Worm (Caenorhabditis elegans) whole organism, early embryonic: ENCODE data around the gene tomm-20.
"Not testable (repeated sequence)": the region's sequence is repeated elsewhere in the genome, so short reads cannot be mapped to it uniquely, and the experiment has no call there.

Experiments used
- B0310.2 ChIP-seq: sonication (generic microtip); optimal IDR thresholded peaks from 2 replicates; lab custom pipeline; 2016; ENCODE audit warnings: mild to moderate bottlenecking, missing genetic modification characterization, missing compliant biosample characterization
- F13C5.2 ChIP-seq: sonication (generic microtip); optimal IDR thresholded peaks from 2 replicates; lab custom pipeline; 2017; ENCODE audit warnings: mild to moderate bottlenecking, missing genetic modification characterization, inconsistent platforms, missing compliant biosample characterization
- aly-1 ChIP-seq: sonication (generic microtip); optimal IDR thresholded peaks from 2 replicates; lab custom pipeline; 2016; ENCODE audit warnings: missing genetic modification characterization, missing compliant biosample characterization
- ama-1 ChIP-seq: fragments of 150-350 bp; optimal IDR thresholded peaks from 2 replicates; lab custom pipeline; 2014
- ceh-13 ChIP-seq: fragments of 200-800 bp; sonication (Bioruptor generic); optimal IDR thresholded peaks from 2 replicates; lab custom pipeline; 2018; ENCODE audit warnings: mild to moderate bottlenecking, missing genetic modification characterization, missing compliant biosample characterization
- ceh-36 ChIP-seq: sonication (generic microtip); optimal IDR thresholded peaks from 2 replicates; lab custom pipeline; 2016; ENCODE audit warnings: missing genetic modification characterization, inconsistent platforms, missing compliant biosample characterization
- ets-7 ChIP-seq: sonication (generic microtip); optimal IDR thresholded peaks from 2 replicates; lab custom pipeline; 2016; ENCODE audit warnings: missing genotype, missing genetic modification characterization, missing compliant biosample characterization
- flt-1 ChIP-seq: fragments of 200-800 bp; sonication (Bioruptor generic); IDR thresholded peaks from 2 replicates; pipeline ENCODE4 v1.3.6; 2022; ENCODE audit warnings: missing genetic modification characterization, missing compliant biosample characterization
- hmbx-1 ChIP-seq: sonication (generic microtip); optimal IDR thresholded peaks from 2 replicates; lab custom pipeline; 2016; ENCODE audit warnings: mild to moderate bottlenecking, missing genetic modification characterization, missing compliant biosample characterization
- hmg-4 ChIP-seq: fragments of 200-800 bp; sonication (Bioruptor generic); optimal IDR thresholded peaks from 2 replicates; lab custom pipeline; 2018; ENCODE audit warnings: mild to moderate bottlenecking, missing genetic modification characterization, missing compliant biosample characterization
- hnd-1 ChIP-seq: sonication (generic microtip); optimal IDR thresholded peaks from 2 replicates; lab custom pipeline; 2016; ENCODE audit warnings: missing genetic modification characterization, missing compliant biosample characterization
- pes-1 ChIP-seq: fragments of 200-800 bp; sonication (Bioruptor generic); IDR thresholded peaks from 2 replicates; pipeline ENCODE4 v1.3.6; 2022; ENCODE audit warnings: missing genetic modification reagents, missing genetic modification characterization, missing compliant biosample characterization
- scrt-1 ChIP-seq: fragments of 200-800 bp; sonication (Bioruptor generic); IDR thresholded peaks from 2 replicates; pipeline ENCODE4 v1.3.6; 2022; ENCODE audit warnings: missing genetic modification characterization, missing compliant biosample characterization
- sea-1 ChIP-seq: fragments of 200-800 bp; sonication (Bioruptor generic); conservative IDR thresholded peaks from 2 replicates; pipeline ENCODE4 v1.3.6; 2022; ENCODE audit warnings: missing genetic modification characterization, missing compliant biosample characterization
- tbx-11 ChIP-seq: fragments of 200-800 bp; sonication (Bioruptor generic); IDR thresholded peaks from 2 replicates; pipeline ENCODE4 v1.3.6; 2022; ENCODE audit warnings: missing genetic modification characterization, missing compliant biosample characterization
- tbx-37 ChIP-seq: fragments of 200-800 bp; sonication (Bioruptor generic); conservative IDR thresholded peaks from 2 replicates; pipeline ENCODE4 v1.3.6; 2022; ENCODE audit warnings: missing genetic modification reagents, missing genetic modification characterization, missing compliant biosample characterization
- tra-4 ChIP-seq: sonication (generic microtip); optimal IDR thresholded peaks from 2 replicates; lab custom pipeline; 2017; ENCODE audit warnings: missing genetic modification characterization, missing compliant biosample characterization

Gene tomm-20

DNA sequence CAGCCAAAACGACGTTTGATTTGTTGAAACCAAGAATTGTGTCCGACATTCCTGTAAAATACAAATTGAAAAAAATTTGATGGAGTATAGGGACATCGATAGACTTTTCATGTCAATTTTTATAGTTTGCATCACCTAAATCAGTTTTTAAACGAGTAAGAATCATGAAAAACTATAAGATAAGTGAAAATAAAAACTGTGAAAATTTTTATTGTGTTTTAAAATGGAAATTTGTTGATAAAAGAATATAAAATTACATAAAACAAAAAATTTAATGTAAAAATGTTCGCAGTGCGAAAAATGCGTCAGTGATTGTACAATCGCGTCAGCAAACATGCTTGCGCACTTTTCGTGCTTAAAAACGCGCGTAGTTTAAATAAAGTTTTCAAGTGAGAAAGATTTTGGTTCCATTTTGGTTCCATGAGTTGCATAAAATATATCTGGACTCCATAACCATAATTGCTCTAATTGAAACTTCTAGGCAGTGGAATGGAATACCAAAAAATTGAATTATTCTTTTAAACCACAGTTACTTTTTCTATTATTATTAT is at the start of gene tomm-20:
TSS of gene tomm-20 (minus strand) at position 51 of the 551 bp plus-strand sequence.
- TF ChIP-seq ama-1 (lab: Kevin White, UChicago) (no peak), aly-1 (tag; lab: Kevin White, UChicago) (no peak), ceh-36 (tag; lab: Kevin White, UChicago) (peak; percentile 36), sea-1 (GFP tag; lab: Robert Waterston, UW) (no peak), hnd-1 (tag; lab: Kevin White, UChicago) (peak; percentile 29), hmbx-1 (tag; lab: Kevin White, UChicago) (peak; percentile 2), tbx-37 (GFP tag; lab: Robert Waterston, UW) (peak; percentile 50; the same call in 1 of the 2 replicates), F13C5.2 (peak; percentile 91), scrt-1 (GFP tag; lab: Robert Waterston, UW) (peak; percentile 72), flt-1 (GFP tag; lab: Robert Waterston, UW) (peak; percentile 65; the same call in 1 of the 2 replicates), ets-7 (tag; lab: Kevin White, UChicago) (no peak), tbx-11 (GFP tag; lab: Robert Waterston, UW) (peak; percentile 76), B0310.2 (tag; lab: Kevin White, UChicago) (no peak), tra-4 (tag; lab: Kevin White, UChicago) (no peak), pes-1 (GFP tag; lab: Robert Waterston, UW) (peak; percentile 60; the same call in 1 of the 2 replicates), ceh-13 (GFP tag; lab: Kevin White, UChicago) (peak; percentile 2), hmg-4 (no peak)

DNA sequence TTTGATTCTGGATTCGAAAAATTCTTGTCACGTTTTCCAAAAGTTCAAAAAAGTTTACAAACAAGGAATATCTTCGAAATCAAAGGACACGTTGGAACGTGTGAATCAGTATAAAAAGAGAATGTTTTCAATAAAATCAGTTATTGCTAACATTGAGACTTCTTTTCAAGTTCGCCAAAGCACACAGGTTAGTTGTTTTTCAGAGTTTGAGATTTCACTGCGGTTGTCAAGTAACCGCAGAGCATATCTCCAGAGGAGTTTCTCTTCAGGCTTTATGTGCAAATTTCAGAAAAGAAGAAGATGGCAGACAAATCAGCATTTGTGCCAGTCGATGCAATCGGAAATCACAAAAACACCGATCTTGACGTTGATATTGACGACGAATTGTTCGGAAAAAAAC is 42.9 kb upstream of the tomm-20 start, which contains the start of gene K01D12.15:
TSS of gene K01D12.15 (plus strand) at position 301 of the 400 bp plus-strand sequence.
- no peak for TF ChIP-seq tra-4 (tag; lab: Kevin White, UChicago)
- no peak for TF ChIP-seq hmg-4
- TF ChIP-seq aly-1 (tag; lab: Kevin White, UChicago), result no peak
- no peak for TF ChIP-seq ceh-13 (GFP tag; lab: Kevin White, UChicago)
- TF ChIP-seq ets-7 (tag; lab: Kevin White, UChicago), result no peak
- TF ChIP-seq hmbx-1 (tag; lab: Kevin White, UChicago), result no peak
- TF ChIP-seq ceh-36 (tag; lab: Kevin White, UChicago), result no peak

DNA sequence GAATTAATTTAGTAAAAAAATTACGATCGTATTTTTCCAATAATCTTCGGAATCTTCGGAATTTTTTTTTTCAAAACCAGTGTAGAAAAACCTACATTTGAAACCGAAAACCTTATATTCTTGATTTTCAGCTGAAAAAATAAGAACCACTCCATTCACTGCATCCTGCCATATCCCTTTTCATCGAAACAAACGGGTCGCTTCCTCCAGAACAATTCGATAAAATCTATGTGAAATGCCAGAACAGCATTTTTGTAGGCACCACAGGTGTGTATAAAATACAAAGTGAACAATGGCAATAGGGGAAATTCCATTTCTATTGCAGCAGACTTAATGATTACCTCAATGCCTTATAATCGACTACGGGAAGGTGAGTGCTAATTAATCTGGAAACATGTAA is 34.0 kb upstream of the tomm-20 start, which contains the start of gene K01D12.1:
TSS of gene K01D12.1 (plus strand) at position 301 of the 400 bp plus-strand sequence.
- TF ChIP-seq F13C5.2 (no peak), ama-1 (lab: Kevin White, UChicago) (no peak), hmg-4 (no peak), flt-1 (GFP tag; lab: Robert Waterston, UW) (no peak), scrt-1 (GFP tag; lab: Robert Waterston, UW) (no peak), ets-7 (tag; lab: Kevin White, UChicago) (no peak)

DNA sequence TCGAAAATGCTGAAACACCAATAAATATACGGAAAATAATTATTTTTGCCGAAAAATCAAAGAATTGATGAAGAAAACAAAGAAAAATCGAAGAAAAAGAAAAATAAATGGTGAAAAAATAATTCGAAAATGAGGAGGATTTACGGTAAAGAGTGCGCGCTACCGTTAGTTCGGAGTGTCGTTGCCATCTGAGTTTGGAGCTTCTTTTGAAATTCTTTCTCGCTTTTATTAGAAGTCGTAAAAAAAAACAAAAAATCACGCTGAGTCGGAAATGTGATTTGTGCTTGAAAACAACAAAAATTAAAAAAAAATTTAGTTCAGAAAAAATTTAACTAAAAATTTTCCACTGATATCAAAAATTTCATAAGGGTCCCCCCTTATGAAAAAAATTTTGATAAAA is 31.0 kb upstream of the tomm-20 start, which contains the start of gene F23H12.10:
TSS of gene F23H12.10 (minus strand) at position 12 of the 400 bp plus-strand sequence.
- TF ChIP-seq ama-1 (lab: Kevin White, UChicago); B0310.2 (tag; lab: Kevin White, UChicago); flt-1 (GFP tag; lab: Robert Waterston, UW): not testable (repeated sequence)

DNA sequence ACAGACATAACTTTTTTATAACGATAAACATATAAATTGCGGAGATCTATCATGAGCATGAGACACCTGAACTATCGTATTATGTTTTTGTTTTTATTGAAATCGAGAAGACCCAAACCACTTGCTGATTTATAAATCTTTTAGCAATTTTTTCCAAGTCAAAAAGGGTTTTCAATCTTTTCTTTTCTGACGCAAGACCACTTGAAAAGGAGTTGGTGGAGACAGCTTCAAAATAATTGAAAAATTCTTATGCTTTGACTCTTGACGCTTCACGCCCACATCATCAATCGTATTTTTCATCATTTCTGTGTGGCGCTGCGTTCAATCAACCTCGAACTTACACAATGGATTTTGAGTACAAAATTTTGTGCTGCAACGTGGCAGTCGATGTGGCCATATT is 28.1 kb upstream of the tomm-20 start, which contains the start of gene F23H12.7:
TSS of gene F23H12.7 (plus strand) at position 301 of the 400 bp plus-strand sequence.
- TF ChIP-seq tbx-37 (GFP tag; lab: Robert Waterston, UW) (no peak), B0310.2 (tag; lab: Kevin White, UChicago) (no peak), F13C5.2 (no peak), tra-4 (tag; lab: Kevin White, UChicago) (no peak), ceh-13 (GFP tag; lab: Kevin White, UChicago) (no peak), scrt-1 (GFP tag; lab: Robert Waterston, UW) (no peak), pes-1 (GFP tag; lab: Robert Waterston, UW) (no peak), hnd-1 (tag; lab: Kevin White, UChicago) (no peak), aly-1 (tag; lab: Kevin White, UChicago) (no peak), flt-1 (GFP tag; lab: Robert Waterston, UW) (no peak), ceh-36 (tag; lab: Kevin White, UChicago) (no peak), ama-1 (lab: Kevin White, UChicago) (no peak), sea-1 (GFP tag; lab: Robert Waterston, UW) (no peak), tbx-11 (GFP tag; lab: Robert Waterston, UW) (no peak), hmg-4 (no peak)

DNA sequence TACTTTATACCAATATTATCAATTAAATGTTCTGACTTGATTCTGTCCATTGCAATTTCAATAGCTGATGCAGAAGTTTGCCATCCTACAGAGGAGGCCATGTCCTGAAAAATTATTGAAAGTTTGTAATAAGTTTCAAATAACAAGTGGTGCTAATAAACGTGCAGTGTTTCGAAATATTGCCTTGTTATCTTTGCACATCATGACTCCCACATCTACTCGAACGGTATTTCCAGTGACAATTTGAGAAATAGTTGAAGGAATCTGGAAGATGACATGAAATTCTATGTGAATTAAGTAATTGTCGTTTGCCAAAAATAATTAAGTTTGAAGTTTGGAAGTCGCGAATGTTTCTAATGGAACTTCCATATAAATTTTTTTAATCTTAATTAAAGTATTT is 26.2 kb upstream of the tomm-20 start, which contains the start of gene gcy-13:
TSS of gene gcy-13 (minus strand) at position 101 of the 400 bp plus-strand sequence.
- TF ChIP-seq flt-1 (GFP tag; lab: Robert Waterston, UW), result no peak
- no peak for TF ChIP-seq ama-1 (lab: Kevin White, UChicago)

DNA sequence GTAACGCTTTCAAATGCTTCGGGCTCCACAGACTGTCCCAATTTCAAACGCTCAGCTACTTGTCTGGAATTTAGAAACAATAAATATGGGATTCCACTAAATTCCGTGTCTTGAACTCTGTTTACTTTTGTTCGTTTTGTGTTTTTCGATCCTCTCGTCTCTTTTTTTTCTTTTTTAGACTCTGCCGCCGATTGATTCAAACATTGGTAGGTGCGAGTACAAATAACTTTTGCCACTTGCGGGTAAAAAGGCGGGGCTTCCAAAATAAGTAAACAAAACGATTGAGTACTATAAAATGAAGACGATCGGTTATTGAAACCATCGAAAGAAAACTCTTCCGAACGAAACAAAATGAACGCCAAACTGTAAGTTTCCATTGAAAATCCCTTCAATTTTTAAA is 21.8 kb upstream of the tomm-20 start, which contains the start of gene fipr-2:
TSS of gene fipr-2 (plus strand) at position 245 of the 400 bp plus-strand sequence.
- no peak for TF ChIP-seq hmg-4
- TF ChIP-seq aly-1 (tag; lab: Kevin White, UChicago), result no peak
- no peak for TF ChIP-seq tbx-11 (GFP tag; lab: Robert Waterston, UW)

DNA sequence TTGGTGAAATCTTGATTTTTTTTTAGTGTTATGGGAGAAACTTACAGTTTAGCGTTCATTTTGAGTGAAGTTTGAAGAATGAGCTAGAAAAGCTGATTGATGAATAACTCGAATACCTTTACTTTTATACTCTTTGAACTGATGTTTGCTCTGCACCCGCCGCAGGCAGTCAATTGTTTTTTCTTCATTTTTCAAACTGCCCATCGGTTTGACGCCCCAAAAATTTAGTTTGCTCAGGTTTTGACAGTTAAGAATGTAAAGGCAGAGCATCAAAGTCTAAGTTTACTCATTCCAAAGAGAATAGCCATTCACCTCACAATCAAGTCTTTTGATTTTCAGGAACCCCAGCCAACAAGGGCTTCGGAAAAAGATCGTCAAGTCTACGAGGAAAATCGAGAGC is 18.4 kb upstream of the tomm-20 start, which contains the start of gene fipr-1:
TSS of gene fipr-1 (minus strand) at position 101 of the 400 bp plus-strand sequence.
- TF ChIP-seq sea-1 (GFP tag; lab: Robert Waterston, UW) (no peak), aly-1 (tag; lab: Kevin White, UChicago) (no peak), ceh-13 (GFP tag; lab: Kevin White, UChicago) (no peak), ama-1 (lab: Kevin White, UChicago) (no peak), F13C5.2 (no peak)
